Worm (Caenorhabditis elegans) whole organism, L4 larva: ENCODE measurements around the gene T01E8.8.

Experiments
- F37D6.2 ChIP-seq: sonication (generic microtip); optimal IDR thresholded peaks from 2 replicates; lab custom pipeline; 2016; ENCODE audit warnings: mild to moderate bottlenecking, missing genetic modification characterization, missing compliant biosample characterization
- Y48G9A.11 ChIP-seq: fragments of 200-800 bp; sonication (Bioruptor generic); IDR thresholded peaks from 2 replicates; pipeline ENCODE4 v1.3.6; 2022; ENCODE audit warnings: missing genetic modification reagents, missing genetic modification characterization, missing compliant biosample characterization
- lin-15B ChIP-seq: fragments of 150-350 bp; sonication (generic microtip); optimal IDR thresholded peaks from 3 replicates; lab custom pipeline; 2014; ENCODE audit warnings: missing biosample characterization, missing genetic modification characterization
- madf-5 ChIP-seq, 2 experiments: fragments of 200-800 bp; sonication (Bioruptor generic); IDR thresholded peaks; 2 replicates each; pipeline ENCODE4 v1.3.6; 2022; ENCODE audit warnings: missing compliant biosample characterization in 2 of 2, missing genetic modification characterization in 2 of 2
- mdl-1 ChIP-seq, 2 experiments: fragments of 150-350 bp in 1 of 2; sonication (generic microtip) in 1 of 2; optimal IDR thresholded peaks; 2 replicates each; lab custom pipeline; 2014 to 2017; ENCODE audit warnings: missing biosample characterization in 2 of 2, missing genetic modification characterization in 2 of 2
- mep-1 ChIP-seq: fragments of 150-350 bp; sonication (generic microtip); optimal IDR thresholded peaks from 3 replicates; lab custom pipeline; 2014; ENCODE audit warnings: missing biosample characterization, missing genetic modification characterization
- nhr-237 ChIP-seq: sonication (generic microtip); optimal IDR thresholded peaks from 2 replicates; lab custom pipeline; 2017; ENCODE audit warnings: missing biosample characterization, missing genetic modification characterization
- nhr-77 ChIP-seq: fragments of 150-350 bp; optimal IDR thresholded peaks from 2 replicates; lab custom pipeline; 2014; ENCODE audit warnings: missing biosample characterization, missing genetic modification characterization
- unc-62 ChIP-seq, 3 experiments: fragments of 150-350 bp in 1 of 3; sonication (generic microtip); optimal IDR thresholded peaks in 2 of 3; peaks in 1 of 3; 1 replicate in 1 of 3; 2 replicates in 2 of 3; lab custom pipeline; 2014 to 2017; ENCODE audit warnings: missing biosample characterization in 3 of 3, missing genetic modification characterization in 3 of 3, missing genetic modification reagents in 3 of 3, missing genotype in 1 of 3

ce11 chrII:10199906-10200305, 31.2 kb upstream of the T01E8.8 start, which contains the start of gene R05H5.4:
- no peak for TF ChIP-seq mep-1 (tag; lab: Kevin White, UChicago)
- TF ChIP-seq F37D6.2 (tag; lab: Kevin White, UChicago) = no peak
- TF ChIP-seq nhr-237 (tag; lab: Kevin White, UChicago) = no peak
- TF ChIP-seq Y48G9A.11 = no peak
- no peak for TF ChIP-seq unc-62 (GFP tag; optimal IDR thresholded peaks at IDR 0.05 in 1 of 2; lab: Kevin White, UChicago)
- no peak for TF ChIP-seq unc-62 (tag; optimal IDR thresholded peaks at IDR 0.05; lab: Kevin White, UChicago)
- TF ChIP-seq lin-15B (tag; lab: Kevin White, UChicago) = no peak
- no peak for TF ChIP-seq mdl-1 (tag; optimal IDR thresholded peaks at IDR 0.05; lab: Kevin White, UChicago)
- no peak for TF ChIP-seq nhr-77 (tag; lab: Kevin White, UChicago)
- TF ChIP-seq madf-5 (GFP tag; IDR thresholded peaks at IDR 0.05; lab: Robert Waterston, UW) = no peak
